Worm (Caenorhabditis elegans): ENCODE measurements around the gene glb-21.

DNA sequence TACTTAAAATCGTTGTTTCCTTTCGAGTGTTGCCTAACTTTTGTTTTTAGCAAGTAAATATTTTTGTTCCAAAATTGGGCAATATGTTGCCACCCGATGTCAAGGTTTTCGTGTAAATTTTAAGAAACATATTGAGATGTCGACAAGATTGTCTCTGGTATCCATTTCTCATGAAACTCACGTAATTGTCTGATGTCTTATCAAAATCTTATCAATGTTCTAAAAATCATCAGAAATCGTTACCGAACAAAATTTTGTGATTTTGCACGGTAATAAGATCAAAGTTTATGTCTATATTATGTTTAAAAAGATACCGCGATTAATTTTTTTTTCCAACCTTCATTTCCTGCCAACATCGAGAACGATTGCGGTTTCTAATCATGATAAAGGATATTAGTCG lies 12.6 kb downstream of the glb-21 start:
- TF ChIP-seq nhr-11 (tag; optimal IDR thresholded peaks at IDR 0.05) (no peak), unc-62 (GFP tag; optimal IDR thresholded peaks at IDR 0.05) (no peak), nhr-10 (tag; optimal IDR thresholded peaks at IDR 0.05) (no peak), elt-3 (tag; optimal IDR thresholded peaks at IDR 0.05) (no peak), ceh-82 (tag; optimal IDR thresholded peaks at IDR 0.05) (no peak), sma-9 (GFP tag; optimal IDR thresholded peaks at IDR 0.05) (no peak), sma-9 (tag; optimal IDR thresholded peaks at IDR 0.05) (no peak), ama-1 (optimal IDR thresholded peaks at IDR 0.05) (no peak), egl-27 (tag; optimal IDR thresholded peaks at IDR 0.05) (no peak), unc-39 (tag; optimal IDR thresholded peaks at IDR 0.05) (no peak), ztf-4 (tag; optimal IDR thresholded peaks at IDR 0.05) (no peak), ZK546.5 (tag; optimal IDR thresholded peaks at IDR 0.05) (no peak), lin-11 (tag; optimal IDR thresholded peaks at IDR 0.05) (no peak), zag-1 (tag; optimal IDR thresholded peaks at IDR 0.05) (no peak)
